Worm (Caenorhabditis elegans) whole organism, L4 larva: ENCODE measurements around the gene srh-284.

Experiments
- lir-3 ChIP-seq: sonication (generic microtip); optimal IDR thresholded peaks from 2 replicates; lab custom pipeline; 2016; ENCODE audit warnings: mild to moderate bottlenecking, missing genetic modification characterization, missing compliant biosample characterization
- mxl-3 ChIP-seq: fragments of 200-800 bp; sonication (Bioruptor generic); optimal IDR thresholded peaks from 2 replicates; lab custom pipeline; 2018; ENCODE audit warnings: mild to moderate bottlenecking, missing genetic modification characterization, missing compliant biosample characterization
- nhr-11 ChIP-seq: fragments of 150-350 bp; optimal IDR thresholded peaks from 2 replicates; lab custom pipeline; 2014; ENCODE audit warnings: missing biosample characterization, missing genetic modification characterization
- zfp-3 ChIP-seq: fragments of 200-800 bp; sonication (Bioruptor generic); conservative IDR thresholded peaks from 2 replicates; pipeline ENCODE4 v1.3.6; 2022; ENCODE audit warnings: missing genetic modification reagents, missing genetic modification characterization, missing compliant biosample characterization

DNA sequence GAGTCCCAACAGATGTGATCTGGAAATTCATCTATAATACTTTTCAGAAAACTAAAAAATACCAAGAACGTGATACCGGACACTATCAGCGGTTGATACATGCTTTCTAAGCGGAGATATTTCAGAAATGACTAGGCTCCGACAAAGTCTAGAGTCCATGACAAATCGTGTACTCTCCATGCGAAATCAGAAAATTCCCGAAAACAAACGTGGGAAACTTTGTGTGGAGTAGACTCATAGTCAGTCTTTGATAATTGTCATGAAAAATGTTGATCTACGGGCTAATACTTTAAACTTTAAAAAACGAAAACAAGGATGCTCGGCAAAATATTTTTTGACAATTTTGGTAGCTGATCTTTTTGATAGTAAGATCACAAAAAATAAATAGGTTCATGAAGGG lies 31.4 kb downstream of the srh-284 start, which contains the start of gene srx-18:
- TF ChIP-seq lir-3 (tag; lab: Kevin White, UChicago) (no peak), nhr-11 (no peak), zfp-3 (no peak), mxl-3 (GFP tag; lab: Kevin White, UChicago) (no peak)
